Worm (Caenorhabditis elegans): Measurements from ENCODE around the gene C50F7.3.

DNA sequence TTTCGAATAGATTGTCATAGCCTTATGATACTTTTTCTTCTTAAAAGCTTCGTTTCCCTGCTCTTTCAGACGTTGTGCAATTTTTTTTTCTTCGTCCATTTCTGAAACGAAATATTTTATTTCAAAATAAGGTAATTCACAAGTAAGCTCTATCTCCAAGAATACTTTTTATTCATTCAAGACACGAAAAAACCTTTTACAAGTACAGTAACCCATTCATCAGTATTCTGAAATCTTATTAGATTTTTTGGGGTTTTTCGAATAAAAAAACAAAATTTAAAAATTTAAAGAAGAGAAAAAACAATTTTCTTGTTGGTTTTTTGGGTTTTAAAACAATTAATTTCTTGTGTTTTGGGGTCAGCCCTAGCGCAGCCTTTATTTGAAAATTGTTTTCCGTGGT is 46.7 kb downstream of the C50F7.3 start, which contains the start of gene rpap-3:
- TF ChIP-seq W03F9.2 (tag; optimal IDR thresholded peaks at IDR 0.05) = no peak
- TF ChIP-seq him-1 (tag; optimal IDR thresholded peaks at IDR 0.05) = no peak
- no peak for TF ChIP-seq dao-5 (tag; optimal IDR thresholded peaks at IDR 0.05)
